Fruit fly (Drosophila melanogaster) Kc167 (cell line): ENCODE data around the gene PMP34.

Experiments used
- Myc ChIP-seq: fragments of >200 bp; optimal IDR thresholded peaks from 2 replicates; lab custom pipeline; 2017; ENCODE audit warnings: missing external identifiers
- h ChIP-seq: fragments of >200 bp; optimal IDR thresholded peaks from 3 replicates; lab custom pipeline; 2018; ENCODE audit warnings: missing external identifiers
- insv ChIP-seq: fragments of >200 bp; optimal IDR thresholded peaks from 3 replicates; lab custom pipeline; 2018; ENCODE audit warnings: missing external identifiers
- psq ChIP-seq: fragments of >200 bp; optimal IDR thresholded peaks from 2 replicates; lab custom pipeline; 2017; ENCODE audit warnings: missing external identifiers

DNA sequence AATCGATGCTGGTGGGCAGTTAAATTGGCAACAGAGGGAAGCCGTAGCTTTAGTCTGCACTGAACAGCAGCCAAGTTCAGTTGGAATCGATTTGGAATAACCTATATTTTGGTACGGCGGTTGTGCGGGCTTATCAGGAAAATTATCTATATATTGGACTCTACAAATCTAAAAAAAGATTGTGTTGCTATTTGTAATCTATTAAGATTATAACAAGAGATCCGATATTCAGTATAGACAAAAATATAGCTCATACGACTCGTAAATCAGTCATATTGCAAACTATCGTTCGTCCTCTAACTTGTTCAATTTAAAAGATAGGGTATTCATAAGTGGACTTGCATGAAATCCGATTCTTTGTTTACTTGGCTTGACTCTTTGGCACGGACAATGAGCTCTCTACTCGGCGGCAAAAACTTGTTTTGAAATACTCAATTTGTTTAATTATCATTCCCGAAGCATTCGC, 29.9 kb upstream of the PMP34 start, which contains the start of gene Hexo1:
- no peak for TF ChIP-seq Myc (lab: Kevin White, UChicago)
- TF ChIP-seq insv (lab: Kevin White, UChicago): no peak
- no peak for TF ChIP-seq h
- no peak for TF ChIP-seq psq
